ENCODE assay signal across 1 fruit fly cellular context in the genomic region with DNA sequence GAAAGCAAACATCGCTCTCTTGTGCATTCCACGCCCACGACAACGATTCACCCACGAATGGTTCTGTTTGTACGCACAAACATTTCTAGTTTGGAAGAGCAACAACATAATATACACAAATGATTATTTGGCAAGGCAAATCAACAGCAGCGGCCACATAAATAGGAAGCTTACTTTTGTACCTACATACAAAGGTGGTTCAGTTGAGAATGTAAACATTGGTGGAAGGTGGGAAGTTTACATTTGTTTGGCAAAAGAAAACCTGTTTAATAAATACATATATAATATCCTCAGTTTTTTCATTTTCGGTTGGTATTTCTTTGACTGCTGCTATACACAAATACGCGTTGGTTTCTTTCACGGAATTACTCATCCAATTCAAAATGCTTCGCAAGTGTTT.
TF ChIP-seq lines count a peak whose summit lies in the region.

No protein-coding gene starts in this region.

TF ChIP-seq in whole organism, embryonic, 481 proteins besides CTCF, POLR2A, EP300 and RAD21 (continued from another document and continues in another):
- TF ChIP-seq BtbVII (GFP tag; optimal IDR thresholded peaks at IDR 0.05; lab: Kevin White, UChicago) (peak; percentile 92), ase (GFP tag; IDR thresholded peaks at IDR 0.05; lab: Robert Waterston, UW) (no peak), Eip74EF (GFP tag; optimal IDR thresholded peaks at IDR 0.05; lab: Kevin White, UChicago) (peak in 1 of 2 experiments; percentile 94), NFAT (GFP tag; IDR thresholded peaks at IDR 0.05; lab: Robert Waterston, UW) (no peak), sd (tag; optimal IDR thresholded peaks at IDR 0.05; lab: Kevin White, UChicago) (peak; percentile 94), CG9727 (GFP tag; optimal IDR thresholded peaks at IDR 0.05; lab: Kevin White, UChicago) (peak; percentile 86), sens-2 (GFP tag; IDR thresholded peaks at IDR 0.05; lab: Robert Waterston, UW) (no peak), lov (optimal IDR thresholded peaks at IDR 0.05; lab: Kevin White, UChicago) (no peak), lov (GFP tag; IDR thresholded peaks at IDR 0.05; lab: Robert Waterston, UW) (no peak), CG30431 (GFP tag; optimal IDR thresholded peaks at IDR 0.05; lab: Kevin White, UChicago) (peak; percentile 72), Ets97D (GFP tag; optimal IDR thresholded peaks at IDR 0.05; lab: Kevin White, UChicago) (peak; percentile 69), D (optimal IDR thresholded peaks at IDR 0.05; lab: Kevin White, UChicago) (no peak), D (GFP tag; optimal IDR thresholded peaks at IDR 0.05; lab: Kevin White, UChicago) (peak; percentile 85), CG18262 (tag; optimal IDR thresholded peaks at IDR 0.05; lab: Kevin White, UChicago) (peak; percentile 89), disco-r (GFP tag; optimal IDR thresholded peaks at IDR 0.05; lab: Kevin White, UChicago) (peak; percentile 65), CG8924 (tag; optimal IDR thresholded peaks at IDR 0.05; lab: Kevin White, UChicago) (peak; percentile 92), hb (GFP tag; IDR thresholded peaks at IDR 0.05; lab: Robert Waterston, UW; ENCODE audit: partially characterized antibody) (no peak), en (GFP tag; optimal IDR thresholded peaks at IDR 0.05; lab: Kevin White, UChicago) (peak; percentile 70), kah (GFP tag; optimal IDR thresholded peaks at IDR 0.05; lab: Kevin White, UChicago) (peak; percentile 58), br (optimal IDR thresholded peaks at IDR 0.05; lab: Kevin White, UChicago) (no peak), ara (GFP tag; IDR thresholded peaks at IDR 0.05; lab: Robert Waterston, UW) (no peak), CG11695 (GFP tag; IDR thresholded peaks at IDR 0.05; lab: Robert Waterston, UW) (no peak), caup (GFP tag; optimal IDR thresholded peaks at IDR 0.05; lab: Kevin White, UChicago; ENCODE audit: severe bottlenecking) (peak; percentile 87), CG4854 (GFP tag; optimal IDR thresholded peaks at IDR 0.05; lab: Kevin White, UChicago) (peak; percentile 88), CG7928 (GFP tag; optimal IDR thresholded peaks at IDR 0.05; lab: Kevin White, UChicago) (peak; percentile 57), CG7357 (GFP tag; IDR thresholded peaks at IDR 0.05; lab: Robert Waterston, UW) (peak; percentile 80), fd64A (GFP tag; optimal IDR thresholded peaks at IDR 0.05; lab: Kevin White, UChicago) (peak; percentile 82), gfzf (GFP tag; optimal IDR thresholded peaks at IDR 0.05; lab: Kevin White, UChicago) (no peak), chm (GFP tag; IDR thresholded peaks at IDR 0.05; lab: Robert Waterston, UW) (no peak), ind (GFP tag; optimal IDR thresholded peaks at IDR 0.05; lab: Kevin White, UChicago) (peak; percentile 92), jing (GFP tag; optimal IDR thresholded peaks at IDR 0.05; lab: Kevin White, UChicago) (peak; percentile 83), CG5953 (GFP tag; IDR thresholded peaks at IDR 0.05; lab: Robert Waterston, UW) (no peak), Dip3 (GFP tag; optimal IDR thresholded peaks at IDR 0.05; lab: Kevin White, UChicago) (peak; percentile 76), CG32767 (GFP tag; IDR thresholded peaks at IDR 0.05; lab: Robert Waterston, UW) (no peak), croc (GFP tag; conservative IDR thresholded peaks at IDR 0.05; lab: Robert Waterston, UW) (peak; percentile 76), CG3065 (GFP tag; optimal IDR thresholded peaks at IDR 0.05; lab: Kevin White, UChicago) (peak; percentile 69), CG11247 (GFP tag; IDR thresholded peaks at IDR 0.05; lab: Robert Waterston, UW) (no peak), CG6175 (GFP tag; IDR thresholded peaks at IDR 0.05; lab: Robert Waterston, UW) (no peak), hth (optimal IDR thresholded peaks at IDR 0.05; lab: Kevin White, UChicago) (no peak), Gsc (GFP tag; IDR thresholded peaks at IDR 0.05; lab: Robert Waterston, UW) (no peak), CHES-1-like (GFP tag; optimal IDR thresholded peaks at IDR 0.05; lab: Kevin White, UChicago) (peak; percentile 79), bcd (GFP tag; optimal IDR thresholded peaks at IDR 0.05; lab: Kevin White, UChicago) (peak; percentile 88), CG4328 (GFP tag; optimal IDR thresholded peaks at IDR 0.05; lab: Kevin White, UChicago) (peak; percentile 55), cad (GFP tag; optimal IDR thresholded peaks at IDR 0.05; lab: Kevin White, UChicago) (no peak), vfl (GFP tag; optimal IDR thresholded peaks at IDR 0.05; lab: Kevin White, UChicago) (peak; percentile 81), Max (GFP tag; optimal IDR thresholded peaks at IDR 0.05; lab: Kevin White, UChicago) (peak; percentile 83), exex (tag; optimal IDR thresholded peaks at IDR 0.05; lab: Kevin White, UChicago) (peak; percentile 65), tup (GFP tag; optimal IDR thresholded peaks at IDR 0.05; lab: Kevin White, UChicago) (peak; percentile 65), CG12299 (tag; optimal IDR thresholded peaks at IDR 0.05; lab: Kevin White, UChicago) (peak; percentile 86), Hand (GFP tag; optimal IDR thresholded peaks at IDR 0.05; lab: Kevin White, UChicago) (peak; percentile 73), B-H2 (GFP tag; optimal IDR thresholded peaks at IDR 0.05; lab: Kevin White, UChicago) (peak; percentile 60), Pdp1 (GFP tag; optimal IDR thresholded peaks at IDR 0.05; lab: Kevin White, UChicago) (peak; percentile 83 to 84), fd102C (GFP tag; optimal IDR thresholded peaks at IDR 0.05; lab: Kevin White, UChicago) (peak; percentile 78), CG2116 (GFP tag; optimal IDR thresholded peaks at IDR 0.05; lab: Kevin White, UChicago) (peak; percentile 66), fu2 (GFP tag; optimal IDR thresholded peaks at IDR 0.05; lab: Kevin White, UChicago) (peak; percentile 69), CG32532 (GFP tag; IDR thresholded peaks at IDR 0.05; lab: Robert Waterston, UW) (no peak), ssp (GFP tag; IDR thresholded peaks at IDR 0.05; lab: Robert Waterston, UW) (no peak), btn (GFP tag; optimal IDR thresholded peaks at IDR 0.05; lab: Kevin White, UChicago) (peak; percentile 46), grau (tag; optimal IDR thresholded peaks at IDR 0.05; lab: Kevin White, UChicago) (peak; percentile 91), CG10979 (tag; optimal IDR thresholded peaks at IDR 0.05; lab: Kevin White, UChicago) (peak; percentile 84), salm (tag; optimal IDR thresholded peaks at IDR 0.05; lab: Kevin White, UChicago) (peak; percentile 87), cg (GFP tag; optimal IDR thresholded peaks at IDR 0.05; lab: Kevin White, UChicago) (peak; percentile 7), CG10209 (GFP tag; optimal IDR thresholded peaks at IDR 0.05; lab: Kevin White, UChicago) (peak; percentile 92), Tbp (GFP tag; optimal IDR thresholded peaks at IDR 0.05; lab: Kevin White, UChicago) (no peak), ranshi (GFP tag; IDR thresholded peaks at IDR 0.05; lab: Robert Waterston, UW) (no peak), Mes4 (GFP tag; optimal IDR thresholded peaks at IDR 0.05; lab: Kevin White, UChicago) (peak; percentile 72), Dad (GFP tag; optimal IDR thresholded peaks at IDR 0.05; lab: Kevin White, UChicago) (peak; percentile 71), dmrt11E (tag; optimal IDR thresholded peaks at IDR 0.05; lab: Kevin White, UChicago) (peak; percentile 82), Hr78 (GFP tag; optimal IDR thresholded peaks at IDR 0.05; lab: Kevin White, UChicago) (peak in 1 of 2 experiments; percentile 5), CG7839 (tag; optimal IDR thresholded peaks at IDR 0.05; lab: Kevin White, UChicago) (peak; percentile 93), CG34422 (GFP tag; IDR thresholded peaks at IDR 0.05; lab: Robert Waterston, UW) (no peak), pan (optimal IDR thresholded peaks at IDR 0.05; lab: Kevin White, UChicago) (no peak), pan (GFP tag; optimal IDR thresholded peaks at IDR 0.05 in 1 of 2, IDR thresholded peaks at IDR 0.05 in 1 of 2) (no peak), Adf1 (GFP tag; IDR thresholded peaks at IDR 0.05; lab: Robert Waterston, UW) (no peak), cas (GFP tag; IDR thresholded peaks at IDR 0.05; lab: Robert Waterston, UW) (no peak), CG4730 (GFP tag; IDR thresholded peaks at IDR 0.05; lab: Robert Waterston, UW) (no peak), pfk (GFP tag; optimal IDR thresholded peaks at IDR 0.05; lab: Kevin White, UChicago) (no peak), CG10366 (GFP tag; IDR thresholded peaks at IDR 0.05; lab: Robert Waterston, UW) (no peak), CG6689 (GFP tag; IDR thresholded peaks at IDR 0.05; lab: Robert Waterston, UW) (no peak), dmrt99B (tag; optimal IDR thresholded peaks at IDR 0.05; lab: Kevin White, UChicago) (peak; percentile 93), Hmx (GFP tag; optimal IDR thresholded peaks at IDR 0.05; lab: Kevin White, UChicago) (peak; percentile 23), CG7745 (tag; optimal IDR thresholded peaks at IDR 0.05; lab: Kevin White, UChicago) (no peak), chn (GFP tag; optimal IDR thresholded peaks at IDR 0.05; lab: Kevin White, UChicago) (peak; percentile 84), NfI (GFP tag; optimal IDR thresholded peaks at IDR 0.05; lab: Kevin White, UChicago) (peak; percentile 92), CG6254 (GFP tag; optimal IDR thresholded peaks at IDR 0.05; lab: Kevin White, UChicago) (peak; percentile 85), Xrp1 (GFP tag; IDR thresholded peaks at IDR 0.05; lab: Robert Waterston, UW) (no peak), D19A (tag; optimal IDR thresholded peaks at IDR 0.05; lab: Kevin White, UChicago) (peak; percentile 79), Meics (GFP tag; optimal IDR thresholded peaks at IDR 0.05; lab: Kevin White, UChicago) (peak; percentile 89), fd3F (GFP tag; optimal IDR thresholded peaks at IDR 0.05; lab: Kevin White, UChicago) (peak; percentile 88), nerfin-2 (GFP tag; IDR thresholded peaks at IDR 0.05; lab: Robert Waterston, UW; ENCODE audit: partially characterized antibody) (no peak), wdn (GFP tag; IDR thresholded peaks at IDR 0.05; lab: Robert Waterston, UW) (no peak), MBD-R2 (GFP tag; IDR thresholded peaks at IDR 0.05; lab: Robert Waterston, UW) (no peak), CG1647 (GFP tag; optimal IDR thresholded peaks at IDR 0.05; lab: Kevin White, UChicago) (peak; percentile 78), shn (GFP tag; optimal IDR thresholded peaks at IDR 0.05; lab: Kevin White, UChicago) (peak; percentile 82), Fer1 (GFP tag; optimal IDR thresholded peaks at IDR 0.05; lab: Kevin White, UChicago) (peak; percentile 91), CG10321 (GFP tag; IDR thresholded peaks at IDR 0.05; lab: Robert Waterston, UW) (no peak), Mad (GFP tag; optimal IDR thresholded peaks at IDR 0.05; lab: Kevin White, UChicago) (peak; percentile 85), CG16813 (GFP tag; IDR thresholded peaks at IDR 0.05; lab: Robert Waterston, UW; ENCODE audit: partially characterized antibody) (no peak), pzg (GFP tag; optimal IDR thresholded peaks at IDR 0.05; lab: Kevin White, UChicago) (peak; percentile 6), CG13296 (GFP tag; optimal IDR thresholded peaks at IDR 0.05; lab: Kevin White, UChicago) (peak; percentile 87), sima (GFP tag; optimal IDR thresholded peaks at IDR 0.05; lab: Kevin White, UChicago) (peak; percentile 67), CG2678 (tag; optimal IDR thresholded peaks at IDR 0.05; lab: Kevin White, UChicago) (peak; percentile 93), Jarid2 (GFP tag; optimal IDR thresholded peaks at IDR 0.05; lab: Kevin White, UChicago) (peak; percentile 76), CG18476 (GFP tag; optimal IDR thresholded peaks at IDR 0.05; lab: Kevin White, UChicago) (peak; percentile 85), CG17361 (GFP tag; IDR thresholded peaks at IDR 0.05; lab: Robert Waterston, UW) (no peak), CG4707 (GFP tag; optimal IDR thresholded peaks at IDR 0.05; lab: Kevin White, UChicago) (peak; percentile 81), Oli (tag; optimal IDR thresholded peaks at IDR 0.05; lab: Kevin White, UChicago) (peak; percentile 93), odd (GFP tag; optimal IDR thresholded peaks at IDR 0.05; lab: Kevin White, UChicago) (peak; percentile 89), vnd (GFP tag; IDR thresholded peaks at IDR 0.05; lab: Robert Waterston, UW; ENCODE audit: partially characterized antibody) (no peak), CG10654 (GFP tag; optimal IDR thresholded peaks at IDR 0.05; lab: Kevin White, UChicago) (peak; percentile 84), CG14667 (GFP tag; IDR thresholded peaks at IDR 0.05; lab: Robert Waterston, UW) (no peak), ci (GFP tag; IDR thresholded peaks at IDR 0.05; lab: Robert Waterston, UW) (no peak), p53 (GFP tag; optimal IDR thresholded peaks at IDR 0.05; lab: Kevin White, UChicago) (peak; percentile 42), CG8281 (tag; optimal IDR thresholded peaks at IDR 0.05; lab: Kevin White, UChicago) (peak; percentile 78), seq (GFP tag; IDR thresholded peaks at IDR 0.05; lab: Robert Waterston, UW) (no peak), CG4820 (GFP tag; optimal IDR thresholded peaks at IDR 0.05; lab: Kevin White, UChicago) (peak; percentile 88), CG14710 (tag; optimal IDR thresholded peaks at IDR 0.05; lab: Kevin White, UChicago) (peak; percentile 82), Six4 (GFP tag; optimal IDR thresholded peaks at IDR 0.05; lab: Kevin White, UChicago) (peak; percentile 87), CG12104 (GFP tag; optimal IDR thresholded peaks at IDR 0.05; lab: Kevin White, UChicago) (peak; percentile 79), onecut (GFP tag; IDR thresholded peaks at IDR 0.05; lab: Robert Waterston, UW) (peak; percentile 84), sna (GFP tag; IDR thresholded peaks at IDR 0.05; lab: Robert Waterston, UW; ENCODE audit: partially characterized antibody) (no peak), Optix (GFP tag; IDR thresholded peaks at IDR 0.05; lab: Robert Waterston, UW) (no peak), Side (GFP tag; optimal IDR thresholded peaks at IDR 0.05; lab: Kevin White, UChicago) (peak; percentile 79), CG10431 (GFP tag; optimal IDR thresholded peaks at IDR 0.05; lab: Kevin White, UChicago) (peak; percentile 27), Ada2b (GFP tag; IDR thresholded peaks at IDR 0.05; lab: Robert Waterston, UW) (no peak), z (GFP tag; IDR thresholded peaks at IDR 0.05; lab: Robert Waterston, UW) (no peak), CG7786 (GFP tag; optimal IDR thresholded peaks at IDR 0.05; lab: Kevin White, UChicago) (peak; percentile 61), repo (GFP tag; optimal IDR thresholded peaks at IDR 0.05; lab: Kevin White, UChicago) (peak; percentile 55), eyg (GFP tag; optimal IDR thresholded peaks at IDR 0.05; lab: Kevin White, UChicago) (peak; percentile 69), Dp (GFP tag; optimal IDR thresholded peaks at IDR 0.05; lab: Kevin White, UChicago) (no peak), HLH3B (GFP tag; IDR thresholded peaks at IDR 0.05; lab: Robert Waterston, UW) (no peak)
